Worm (Caenorhabditis elegans): ENCODE results near the gene F59E12.8.
A peak's percentile ranks its signal among the peaks of the same experiment; 100 is the strongest.

The F59E12.8 gene

DNA sequence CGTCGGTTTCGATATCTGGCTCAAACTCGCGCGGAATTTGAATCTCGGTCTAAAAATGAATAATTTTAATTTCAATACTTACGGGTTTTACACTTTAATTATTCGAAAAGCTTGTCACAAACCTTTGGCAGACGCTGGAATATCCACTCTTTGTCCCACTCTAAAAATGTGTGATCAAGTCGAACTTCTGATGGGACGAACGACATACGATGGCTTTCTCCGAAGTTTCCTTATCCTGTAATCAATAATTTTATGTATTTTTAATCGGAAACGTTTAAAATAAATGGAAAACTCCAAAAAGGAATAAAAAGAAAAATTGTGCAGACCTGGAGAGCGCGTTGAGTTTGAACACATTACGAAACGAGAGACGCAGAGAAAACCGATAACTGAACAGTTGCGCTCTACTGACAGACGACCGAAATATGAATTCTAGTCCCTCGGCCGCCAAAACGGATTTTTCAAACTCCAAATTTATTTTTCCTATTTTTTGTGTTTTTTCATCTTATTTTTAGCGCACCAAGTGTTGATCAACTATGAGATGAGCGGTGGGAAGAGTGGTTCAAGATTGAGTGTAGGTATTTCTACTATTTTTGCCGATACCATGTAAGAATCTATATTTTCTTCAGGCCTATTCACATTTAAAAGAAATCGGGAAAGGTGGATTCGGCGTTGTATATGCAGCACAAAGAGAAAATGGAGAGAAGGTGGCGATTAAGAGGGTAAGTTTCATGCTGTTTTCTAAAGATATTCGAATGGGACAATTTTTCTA, 12.7 kb upstream of the F59E12.8 start, which contains the start of the genes sam-4, F59E12.17 and zyg-1 (continued):
- TF ChIP-seq lin-54 (GFP tag; optimal IDR thresholded peaks at IDR 0.05) (peak; percentile 74), hlh-26 (GFP tag; conservative IDR thresholded peaks at IDR 0.05) (no peak), attf-3 (GFP tag; conservative IDR thresholded peaks at IDR 0.05) (peak; percentile 53), madf-8 (GFP tag; conservative IDR thresholded peaks at IDR 0.05) (peak; percentile 34), snpc-1.1 (tag; optimal IDR thresholded peaks at IDR 0.05; ENCODE audit: insufficient read depth) (no peak), bed-1 (GFP tag; IDR thresholded peaks at IDR 0.05) (no peak), attf-5 (GFP tag; optimal IDR thresholded peaks at IDR 0.05) (peak; percentile 85), akir-1 (GFP tag; optimal IDR thresholded peaks at IDR 0.05) (no peak), pbrm-1 (GFP tag; IDR thresholded peaks at IDR 0.05) (peak; percentile 21; the same call in 1 of the 2 replicates), Y56A3A.18 (GFP tag; IDR thresholded peaks at IDR 0.05) (no peak), ztf-6 (GFP tag; IDR thresholded peaks at IDR 0.05) (no peak), lin-40 (tag; optimal IDR thresholded peaks at IDR 0.05) (no peak), F10E7.11 (tag; optimal IDR thresholded peaks at IDR 0.05) (no peak), snpc-4 (GFP tag; optimal IDR thresholded peaks at IDR 0.05) (no peak), snpc-4 (tag; optimal IDR thresholded peaks at IDR 0.05) (peak; percentile 13 to 46 (median 32)), K12H6.12 (tag; optimal IDR thresholded peaks at IDR 0.05) (peak; percentile 31), sptf-2 (GFP tag; optimal IDR thresholded peaks at IDR 0.05) (no peak), F37B4.10 (GFP tag; IDR thresholded peaks at IDR 0.05) (no peak), nfya-1 (tag; optimal IDR thresholded peaks at IDR 0.05; ENCODE audit: borderline replicate concordance, insufficient read depth) (no peak), lin-26 (GFP tag; IDR thresholded peaks at IDR 0.05) (no peak), tbp1 (GFP tag; optimal IDR thresholded peaks at IDR 0.05) (peak; percentile 48), F23B12.7 (tag; optimal IDR thresholded peaks at IDR 0.05; ENCODE audit: insufficient read depth) (peak; percentile 83), fkh-3 (tag; optimal IDR thresholded peaks at IDR 0.05) (no peak), let-526 (GFP tag; IDR thresholded peaks at IDR 0.05) (0 out of 2 replicates have a peak, but pooled peaks have one; percentile 35), F22D6.2 (tag; optimal IDR thresholded peaks at IDR 0.05) (no peak), F52B5.7 (tag; optimal IDR thresholded peaks at IDR 0.05) (no peak), T07F8.4 (tag; optimal IDR thresholded peaks at IDR 0.05) (no peak), D2030.7 (GFP tag; IDR thresholded peaks at IDR 0.05) (peak; percentile 82), unc-62 (GFP tag; optimal IDR thresholded peaks at IDR 0.05) (no peak), ZK185.1 (tag; optimal IDR thresholded peaks at IDR 0.05; ENCODE audit: poor library complexity, severe bottlenecking) (peak; percentile 46), cebp-2 (GFP tag; IDR thresholded peaks at IDR 0.05) (no peak), snpc-1.3 (tag; optimal IDR thresholded peaks at IDR 0.05; ENCODE audit: insufficient read depth) (no peak)

DNA sequence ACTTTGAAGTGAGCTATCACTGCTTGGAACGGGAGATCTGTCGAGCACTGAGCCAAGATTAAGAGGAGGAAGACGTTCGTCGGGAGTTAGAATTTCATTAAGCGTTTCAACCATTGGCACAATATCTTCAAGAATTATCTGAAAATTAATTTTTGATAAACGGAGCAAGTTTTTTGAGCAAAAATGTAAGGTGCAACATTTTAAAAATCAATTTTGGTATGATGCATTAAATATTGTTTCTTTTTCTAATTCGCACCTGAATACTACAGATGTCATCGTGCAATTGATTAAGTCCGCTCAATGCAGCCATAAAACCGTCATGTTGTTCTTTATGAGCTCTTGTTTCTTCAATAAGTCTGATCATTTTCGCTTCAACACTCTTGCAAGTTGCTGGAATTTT, 11.5 kb upstream of the F59E12.8 start, which contains the start of gene ddl-1:
TSS of gene ddl-1 (minus strand) at position 101 of the 400 bp plus-strand sequence.
- no peak for TF ChIP-seq attf-3 (GFP tag; conservative IDR thresholded peaks at IDR 0.05)
- TF ChIP-seq repo-1 (tag; optimal IDR thresholded peaks at IDR 0.05), result no peak
- no peak for TF ChIP-seq mxl-1 (tag; optimal IDR thresholded peaks at IDR 0.05)
- TF ChIP-seq dpl-1 (GFP tag; optimal IDR thresholded peaks at IDR 0.05), result no peak
- no peak for TF ChIP-seq tbp1 (GFP tag; optimal IDR thresholded peaks at IDR 0.05)
- TF ChIP-seq ceh-100 (GFP tag; IDR thresholded peaks at IDR 0.05), result no peak
- no peak for TF ChIP-seq ceh-91 (GFP tag; IDR thresholded peaks at IDR 0.05)
- no peak for TF ChIP-seq nhr-90 (tag; optimal IDR thresholded peaks at IDR 0.05)
- no peak for TF ChIP-seq xnd-1 (tag; optimal IDR thresholded peaks at IDR 0.05)
- TF ChIP-seq bed-1 (GFP tag; IDR thresholded peaks at IDR 0.05), result no peak
- no peak for TF ChIP-seq egl-18 (GFP tag; IDR thresholded peaks at IDR 0.05)
- TF ChIP-seq egrh-3 (GFP tag; IDR thresholded peaks at IDR 0.05), result no peak
- no peak for TF ChIP-seq cebp-1 (GFP tag; IDR thresholded peaks at IDR 0.05)
- TF ChIP-seq cebp-1 (tag; optimal IDR thresholded peaks at IDR 0.05), result no peak
- no peak for TF ChIP-seq akir-1 (GFP tag; optimal IDR thresholded peaks at IDR 0.05)
